Fruit fly (Drosophila melanogaster) S2 (cell line): ENCODE data around the gene CG42460.

ENCODE experiments used
- CG8478 ChIP-seq: fragments of >200 bp; optimal IDR thresholded peaks from 2 replicates; lab custom pipeline; 2018
- CTCF ChIP-seq, 2 experiments: fragments of >200 bp; optimal IDR thresholded peaks; 2 replicates each; lab custom pipeline; 2018

DNA sequence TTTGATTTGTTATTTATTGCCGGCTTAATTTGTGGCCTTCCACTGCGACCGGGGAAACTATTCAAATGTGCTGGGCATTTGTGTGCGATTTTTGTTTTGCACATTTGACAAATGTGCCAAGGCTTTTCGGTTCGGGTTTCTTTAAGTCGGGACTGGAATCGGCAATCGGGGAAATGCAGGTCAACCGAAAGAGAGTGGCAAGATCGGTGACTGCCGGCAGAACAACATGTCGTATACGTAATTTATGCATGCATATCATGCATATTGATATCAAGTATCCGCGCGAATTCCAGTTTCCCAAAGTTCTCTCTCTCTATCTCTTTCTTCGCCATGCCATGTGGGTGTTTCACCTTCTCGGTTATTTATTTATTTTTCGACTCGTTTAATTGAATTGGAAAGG lies 45.9 kb downstream of the CG42460 start:
- TF ChIP-seq CG8478 (lab: Kevin White, UChicago) (no peak), CTCF (optimal IDR thresholded peaks at IDR 0.05; lab: Kevin White, UChicago) (no peak)
